Worm (Caenorhabditis elegans): ENCODE results near the gene srsx-16.

Gene srsx-16

ce11 chrIV:5593804-5594214 is 25.7 kb downstream of the srsx-16 start (continued):
- no peak for TF ChIP-seq C34B4.2 (tag; optimal IDR thresholded peaks at IDR 0.05)

ce11 chrIV:5592956-5593355 is 26.6 kb downstream of the srsx-16 start:
- peak; percentile 7 for TF ChIP-seq nhr-47 (tag; optimal IDR thresholded peaks at IDR 0.05)
- TF ChIP-seq grh-1 (GFP tag; IDR thresholded peaks at IDR 0.05), result no peak
- TF ChIP-seq tbx-2 (tag; optimal IDR thresholded peaks at IDR 0.05), result no peak
- no peak for TF ChIP-seq efl-1 (optimal IDR thresholded peaks at IDR 0.05)
- no peak for TF ChIP-seq efl-1 (GFP tag; optimal IDR thresholded peaks at IDR 0.05 in 1 of 2)
- no peak for TF ChIP-seq hlh-4 (tag; optimal IDR thresholded peaks at IDR 0.05)
- no peak for TF ChIP-seq aha-1 (tag; optimal IDR thresholded peaks at IDR 0.05)
- no peak for TF ChIP-seq nhr-20 (tag; optimal IDR thresholded peaks at IDR 0.05)
- no peak for TF ChIP-seq snpc-4 (tag; optimal IDR thresholded peaks at IDR 0.05)
- TF ChIP-seq aly-2 (tag; optimal IDR thresholded peaks at IDR 0.05), result no peak
- TF ChIP-seq nhr-237 (tag; optimal IDR thresholded peaks at IDR 0.05), result no peak
- no peak for TF ChIP-seq ceh-63 (GFP tag; optimal IDR thresholded peaks at IDR 0.05)
- TF ChIP-seq lin-35 (GFP tag; optimal IDR thresholded peaks at IDR 0.05), result no peak
- TF ChIP-seq lin-14 (GFP tag; optimal IDR thresholded peaks at IDR 0.05), result peak; percentile 74
- TF ChIP-seq elt-2 (tag; optimal IDR thresholded peaks at IDR 0.05), result no peak
- TF ChIP-seq egl-13 (tag; optimal IDR thresholded peaks at IDR 0.05), result no peak
- no peak for TF ChIP-seq egl-27 (tag; optimal IDR thresholded peaks at IDR 0.05)
- no peak for TF ChIP-seq pqm-1 (tag; optimal IDR thresholded peaks at IDR 0.05)
- TF ChIP-seq unc-86 (tag; optimal IDR thresholded peaks at IDR 0.05), result no peak
- no peak for TF ChIP-seq fos-1 (tag; optimal IDR thresholded peaks at IDR 0.05)
- TF ChIP-seq unc-62 (GFP tag; optimal IDR thresholded peaks at IDR 0.05), result no peak
- no peak for TF ChIP-seq dsc-1 (tag; optimal IDR thresholded peaks at IDR 0.05)
- TF ChIP-seq ces-1 (GFP tag; optimal IDR thresholded peaks at IDR 0.05), result no peak
- TF ChIP-seq Y116A8C.19 (tag; optimal IDR thresholded peaks at IDR 0.05; ENCODE audit: borderline replicate concordance), result no peak
- no peak; the same call in 1 of the 2 replicates for TF ChIP-seq nhr-19 (GFP tag; conservative IDR thresholded peaks at IDR 0.05)
- no peak for TF ChIP-seq nhr-76 (tag; optimal IDR thresholded peaks at IDR 0.05)
- TF ChIP-seq ceh-90 (tag; optimal IDR thresholded peaks at IDR 0.05), result no peak
- no peak for TF ChIP-seq ama-1 (optimal IDR thresholded peaks at IDR 0.05)
- no peak for TF ChIP-seq skn-1 (tag; optimal IDR thresholded peaks at IDR 0.05)
- no peak for TF ChIP-seq fkh-4 (tag; optimal IDR thresholded peaks at IDR 0.05; ENCODE audit: borderline replicate concordance)
- no peak for TF ChIP-seq lir-3 (tag; optimal IDR thresholded peaks at IDR 0.05; ENCODE audit: poor library complexity)
- no peak for TF ChIP-seq nhr-11 (tag; optimal IDR thresholded peaks at IDR 0.05)
- TF ChIP-seq unc-30 (tag; optimal IDR thresholded peaks at IDR 0.05), result no peak
- no peak for TF ChIP-seq unc-130 (tag; optimal IDR thresholded peaks at IDR 0.05)
- TF ChIP-seq fkh-10 (GFP tag; optimal IDR thresholded peaks at IDR 0.05), result no peak
- no peak for TF ChIP-seq C04F5.9 (tag; optimal IDR thresholded peaks at IDR 0.05)
- TF ChIP-seq jun-1 (tag; optimal IDR thresholded peaks at IDR 0.05), result no peak
- peak; percentile 83 for TF ChIP-seq nhr-85 (tag)
- TF ChIP-seq ceh-8 (GFP tag; optimal IDR thresholded peaks at IDR 0.05), result no peak
- peak; percentile 78 for TF ChIP-seq blmp-1 (tag; optimal IDR thresholded peaks at IDR 0.05)
- no peak for TF ChIP-seq ztf-4 (tag; optimal IDR thresholded peaks at IDR 0.05)
- TF ChIP-seq C34B4.2 (tag; optimal IDR thresholded peaks at IDR 0.05), result no peak
- TF ChIP-seq isw-1 (GFP tag; IDR thresholded peaks at IDR 0.05), result no peak
- TF ChIP-seq nhr-90 (tag; optimal IDR thresholded peaks at IDR 0.05; ENCODE audit: poor library complexity), result no peak
- TF ChIP-seq sox-4 (tag; optimal IDR thresholded peaks at IDR 0.05), result no peak
- no peak for TF ChIP-seq tlp-1 (tag; optimal IDR thresholded peaks at IDR 0.05)
- no peak for TF ChIP-seq rnt-1 (tag; optimal IDR thresholded peaks at IDR 0.05)
- no peak for TF ChIP-seq mdl-1 (tag; optimal IDR thresholded peaks at IDR 0.05)
- peak in 1 of 6 experiments; percentile 3 for TF ChIP-seq elt-3 (tag; optimal IDR thresholded peaks at IDR 0.05)
- peak; percentile 4 for TF ChIP-seq C16A3.4 (tag; optimal IDR thresholded peaks at IDR 0.05)
- no peak for TF ChIP-seq nhr-77 (tag; optimal IDR thresholded peaks at IDR 0.05)
- no peak for TF ChIP-seq ztf-11 (tag; optimal IDR thresholded peaks at IDR 0.05)
- TF ChIP-seq snu-23 (GFP tag; optimal IDR thresholded peaks at IDR 0.05), result no peak

Data from whole organism, L1 larva.